Fruit fly (Drosophila melanogaster) whole organism, embryonic: ENCODE results near the gene Spt7.

Experiments used
- Blimp-1 ChIP-seq: fragments of 200-800 bp; sonication (Bioruptor generic); optimal IDR thresholded peaks from 3 replicates; lab custom pipeline; 2018; ENCODE audit warnings: missing biosample characterization, missing genetic modification characterization, mild to moderate bottlenecking, moderate library complexity, missing genetic modification reagents
- CG11695 ChIP-seq: fragments of 200-800 bp; sonication (Bioruptor generic); IDR thresholded peaks from 3 replicates; pipeline ENCODE4 v1.3.6; 2022; ENCODE audit warnings: missing biosample characterization, missing genetic modification characterization
- CG12391 ChIP-seq: fragments of 200-800 bp; sonication (Bioruptor generic); optimal IDR thresholded peaks from 3 replicates; lab custom pipeline; 2018; ENCODE audit warnings: missing biosample characterization, mild to moderate bottlenecking, missing genetic modification characterization, moderate library complexity
- CG12659 ChIP-seq: fragments of 200-800 bp; sonication (Bioruptor generic); optimal IDR thresholded peaks from 3 replicates; lab custom pipeline; 2017; ENCODE audit warnings: mild to moderate bottlenecking, missing biosample characterization, missing genetic modification reagents, missing genetic modification characterization
- CG13624 ChIP-seq: fragments of 200-800 bp; sonication (Bioruptor generic); optimal IDR thresholded peaks from 2 replicates; lab custom pipeline; 2016; ENCODE audit warnings: missing biosample characterization, missing genetic modification characterization
- CG1529 ChIP-seq: fragments of 200-800 bp; sonication (Bioruptor generic); optimal IDR thresholded peaks from 3 replicates; lab custom pipeline; 2018; ENCODE audit warnings: missing biosample characterization, missing genetic modification characterization
- CG17186 ChIP-seq: fragments of 200-800 bp; sonication (Bioruptor generic); optimal IDR thresholded peaks from 3 replicates; lab custom pipeline; 2017; ENCODE audit warnings: missing biosample characterization, missing genetic modification reagents, missing genetic modification characterization
- CG17912 ChIP-seq: fragments of 200-800 bp; sonication (Bioruptor generic); optimal IDR thresholded peaks from 2 replicates; lab custom pipeline; 2018; ENCODE audit warnings: missing biosample characterization, mild to moderate bottlenecking, missing genetic modification characterization
- CG30020 ChIP-seq: fragments of 200-800 bp; optimal IDR thresholded peaks from 2 replicates; lab custom pipeline; 2019; ENCODE audit warnings: missing biosample characterization, mild to moderate bottlenecking, missing genetic modification characterization, moderate library complexity
- CG3163 ChIP-seq: fragments of 200-800 bp; sonication (Bioruptor generic); optimal IDR thresholded peaks from 3 replicates; lab custom pipeline; 2016; ENCODE audit warnings: missing biosample characterization, missing genetic modification characterization
- CG32767 ChIP-seq: fragments of 200-800 bp; sonication (Bioruptor generic); IDR thresholded peaks from 2 replicates; pipeline ENCODE4 v1.3.6; 2022; ENCODE audit warnings: missing biosample characterization, missing genetic modification characterization
- CG32772 ChIP-seq: fragments of 200-800 bp; sonication (Bioruptor generic); IDR thresholded peaks from 2 replicates; pipeline ENCODE4 v1.3.6; 2022; ENCODE audit warnings: missing biosample characterization, missing genetic modification characterization
- CG4617 ChIP-seq: fragments of 200-800 bp; sonication (Bioruptor generic); optimal IDR thresholded peaks from 3 replicates; lab custom pipeline; 2016; ENCODE audit warnings: missing biosample characterization, missing genetic modification characterization, borderline replicate concordance
- CG6689 ChIP-seq: fragments of 200-800 bp; sonication (Bioruptor generic); IDR thresholded peaks from 2 replicates; pipeline ENCODE4 v1.3.6; 2022; ENCODE audit warnings: missing biosample characterization, missing genetic modification characterization
- CG6791 ChIP-seq: fragments of 200-800 bp; sonication (Bioruptor generic); IDR thresholded peaks from 3 replicates; pipeline ENCODE4 v1.3.6; 2022; ENCODE audit warnings: missing biosample characterization, missing genetic modification characterization; ENCODE audit not compliant: partially characterized antibody
- CG8290 ChIP-seq, 3 experiments: fragments of 200-800 bp; sonication (Bioruptor generic); optimal IDR thresholded peaks; 2 replicates each; lab custom pipeline; 2016 to 2019; ENCODE audit warnings: missing biosample characterization in 3 of 3, missing genetic modification characterization in 3 of 3, mild to moderate bottlenecking in 2 of 3, moderate library complexity in 1 of 3
- CG9215 ChIP-seq: fragments of 200-800 bp; sonication (Bioruptor generic); IDR thresholded peaks from 2 replicates; pipeline ENCODE4 v1.3.6; 2022; ENCODE audit warnings: missing biosample characterization, missing genetic modification characterization
- Fer3 ChIP-seq: fragments of 200-800 bp; sonication (Bioruptor generic); optimal IDR thresholded peaks from 2 replicates; lab custom pipeline; 2018; ENCODE audit warnings: missing biosample characterization, mild to moderate bottlenecking, missing genetic modification characterization, moderate library complexity
- Gug ChIP-seq: fragments of 200-800 bp; sonication (Bioruptor generic); IDR thresholded peaks from 4 replicates; pipeline ENCODE4 v1.3.6; 2022; ENCODE audit warnings: missing biosample characterization, missing genetic modification characterization
- H15 ChIP-seq: fragments of 200-800 bp; sonication (Bioruptor generic); IDR thresholded peaks from 3 replicates; pipeline ENCODE4 v1.3.6; 2022; ENCODE audit warnings: missing biosample characterization, missing genetic modification characterization
- HmgZ ChIP-seq: fragments of 200-800 bp; sonication (Bioruptor generic); optimal IDR thresholded peaks from 2 replicates; lab custom pipeline; 2018; ENCODE audit warnings: missing biosample characterization, mild to moderate bottlenecking, missing genetic modification characterization
- Hmr ChIP-seq: fragments of 200-800 bp; sonication (Bioruptor generic); optimal IDR thresholded peaks from 3 replicates; lab custom pipeline; 2017; ENCODE audit warnings: mild to moderate bottlenecking, missing biosample characterization, missing genetic modification reagents, missing genetic modification characterization
- Lpt ChIP-seq: fragments of >200 bp; optimal IDR thresholded peaks from 2 replicates; lab custom pipeline; 2018; ENCODE audit warnings: missing biosample characterization, missing genetic modification characterization
- Myb ChIP-seq: fragments of 200-800 bp; sonication (Bioruptor generic); optimal IDR thresholded peaks from 2 replicates; lab custom pipeline; 2016; ENCODE audit warnings: missing biosample characterization, missing genetic modification characterization
- Neu2 ChIP-seq: fragments of 200-800 bp; sonication (Bioruptor generic); optimal IDR thresholded peaks from 3 replicates; lab custom pipeline; 2016; ENCODE audit warnings: missing biosample characterization, missing genetic modification characterization, borderline replicate concordance
- Scr ChIP-seq: fragments of 200-800 bp; sonication (Bioruptor generic); IDR thresholded peaks from 2 replicates; pipeline ENCODE4 v1.3.6; 2022; ENCODE audit warnings: missing biosample characterization, missing genetic modification characterization; ENCODE audit not compliant: partially characterized antibody
- Ssrp ChIP-seq: fragments of 200-800 bp; sonication (Bioruptor generic); optimal IDR thresholded peaks from 2 replicates; lab custom pipeline; 2018; ENCODE audit warnings: missing biosample characterization, mild to moderate bottlenecking, missing genetic modification characterization, moderate library complexity
- Stat92E ChIP-seq, 3 experiments: fragments of >200 bp in 2 of 3; fragments of 200-800 bp in 1 of 3; sonication (Bioruptor generic) in 1 of 3; optimal IDR thresholded peaks; 2 replicates each; lab custom pipeline; 2017 to 2019; ENCODE audit warnings: missing biosample characterization in 3 of 3, missing genetic modification characterization in 3 of 3, mild to moderate bottlenecking in 1 of 3, moderate library complexity in 1 of 3
- Usf ChIP-seq: fragments of 200-800 bp; sonication (Bioruptor generic); optimal IDR thresholded peaks from 2 replicates; lab custom pipeline; 2017; ENCODE audit warnings: missing genotype, missing biosample characterization, missing genetic modification characterization
- Xbp1 ChIP-seq: fragments of 200-800 bp; sonication (Bioruptor generic); optimal IDR thresholded peaks from 3 replicates; lab custom pipeline; 2016; ENCODE audit warnings: missing biosample characterization, mild to moderate bottlenecking, missing genetic modification characterization
- ase ChIP-seq: fragments of 200-800 bp; sonication (Bioruptor generic); IDR thresholded peaks from 3 replicates; pipeline ENCODE4 v1.3.6; 2022; ENCODE audit warnings: missing biosample characterization, missing genetic modification characterization
- caup ChIP-seq: fragments of 200-800 bp; sonication (Bioruptor generic); optimal IDR thresholded peaks from 3 replicates; lab custom pipeline; 2017; ENCODE audit warnings: missing biosample characterization, mild to moderate bottlenecking, missing genetic modification characterization, moderate library complexity; ENCODE audit not compliant: severe bottlenecking
- dati ChIP-seq: fragments of 200-800 bp; sonication (Bioruptor generic); IDR thresholded peaks from 2 replicates; pipeline ENCODE4 v1.3.6; 2022; ENCODE audit warnings: missing biosample characterization, missing genetic modification characterization
- gcm ChIP-seq: fragments of 200-800 bp; sonication (Bioruptor generic); optimal IDR thresholded peaks from 2 replicates; lab custom pipeline; 2019; ENCODE audit warnings: missing biosample characterization, mild to moderate bottlenecking, missing genetic modification characterization, moderate library complexity
- grn ChIP-seq: fragments of 200-800 bp; sonication (Bioruptor generic); optimal IDR thresholded peaks from 3 replicates; lab custom pipeline; 2017; ENCODE audit warnings: missing biosample characterization, missing genetic modification characterization
- gro ChIP-seq: fragments of 200-800 bp; sonication (Bioruptor generic); optimal IDR thresholded peaks from 2 replicates; lab custom pipeline; 2016; ENCODE audit warnings: missing biosample characterization, missing genetic modification characterization
- lbe ChIP-seq: fragments of 200-800 bp; sonication (Bioruptor generic); optimal IDR thresholded peaks from 2 replicates; lab custom pipeline; 2016; ENCODE audit warnings: missing biosample characterization, mild to moderate bottlenecking, missing genetic modification characterization
- luna ChIP-seq: fragments of 200-800 bp; sonication (Bioruptor generic); optimal IDR thresholded peaks from 2 replicates; lab custom pipeline; 2016; ENCODE audit warnings: missing biosample characterization, missing genetic modification characterization
- mld ChIP-seq: fragments of 200-800 bp; sonication (Bioruptor generic); IDR thresholded peaks from 3 replicates; pipeline ENCODE4 v1.3.6; 2022; ENCODE audit warnings: missing biosample characterization, missing genetic modification characterization; ENCODE audit not compliant: partially characterized antibody
- nerfin-1 ChIP-seq: fragments of 200-800 bp; sonication (Bioruptor generic); optimal IDR thresholded peaks from 3 replicates; lab custom pipeline; 2019; ENCODE audit warnings: missing biosample characterization, mild to moderate bottlenecking, missing genetic modification characterization, moderate library complexity
- nmo ChIP-seq: fragments of 200-800 bp; sonication (Bioruptor generic); optimal IDR thresholded peaks from 2 replicates; lab custom pipeline; 2018; ENCODE audit warnings: missing biosample characterization, mild to moderate bottlenecking, missing genetic modification characterization, moderate library complexity
- peb ChIP-seq: fragments of 200-800 bp; sonication (Bioruptor generic); IDR thresholded peaks from 2 replicates; pipeline ENCODE4 v1.3.6; 2022; ENCODE audit warnings: missing biosample characterization, missing genetic modification characterization
- phol ChIP-seq: fragments of 200-800 bp; sonication (Bioruptor generic); optimal IDR thresholded peaks from 3 replicates; lab custom pipeline; 2018; ENCODE audit warnings: missing biosample characterization, mild to moderate bottlenecking, missing genetic modification characterization, moderate library complexity
- sens ChIP-seq: fragments of 200-800 bp; sonication (Bioruptor generic); peaks from one replicate; lab custom pipeline; 2016; ENCODE audit warnings: missing biosample characterization, missing genetic modification characterization
- trem ChIP-seq: fragments of 200-800 bp; optimal IDR thresholded peaks from 3 replicates; lab custom pipeline; 2019; ENCODE audit warnings: missing biosample characterization, mild to moderate bottlenecking, missing genetic modification characterization, moderate library complexity
- vvl ChIP-seq: fragments of 200-800 bp; sonication (Bioruptor generic); IDR thresholded peaks from 2 replicates; pipeline ENCODE4 v1.3.6; 2022; ENCODE audit warnings: missing biosample characterization, missing genetic modification characterization
- z ChIP-seq: fragments of 200-800 bp; sonication (Bioruptor generic); IDR thresholded peaks from 3 replicates; pipeline ENCODE4 v1.3.6; 2022; ENCODE audit warnings: missing biosample characterization, missing genetic modification characterization

The Spt7 gene

DNA sequence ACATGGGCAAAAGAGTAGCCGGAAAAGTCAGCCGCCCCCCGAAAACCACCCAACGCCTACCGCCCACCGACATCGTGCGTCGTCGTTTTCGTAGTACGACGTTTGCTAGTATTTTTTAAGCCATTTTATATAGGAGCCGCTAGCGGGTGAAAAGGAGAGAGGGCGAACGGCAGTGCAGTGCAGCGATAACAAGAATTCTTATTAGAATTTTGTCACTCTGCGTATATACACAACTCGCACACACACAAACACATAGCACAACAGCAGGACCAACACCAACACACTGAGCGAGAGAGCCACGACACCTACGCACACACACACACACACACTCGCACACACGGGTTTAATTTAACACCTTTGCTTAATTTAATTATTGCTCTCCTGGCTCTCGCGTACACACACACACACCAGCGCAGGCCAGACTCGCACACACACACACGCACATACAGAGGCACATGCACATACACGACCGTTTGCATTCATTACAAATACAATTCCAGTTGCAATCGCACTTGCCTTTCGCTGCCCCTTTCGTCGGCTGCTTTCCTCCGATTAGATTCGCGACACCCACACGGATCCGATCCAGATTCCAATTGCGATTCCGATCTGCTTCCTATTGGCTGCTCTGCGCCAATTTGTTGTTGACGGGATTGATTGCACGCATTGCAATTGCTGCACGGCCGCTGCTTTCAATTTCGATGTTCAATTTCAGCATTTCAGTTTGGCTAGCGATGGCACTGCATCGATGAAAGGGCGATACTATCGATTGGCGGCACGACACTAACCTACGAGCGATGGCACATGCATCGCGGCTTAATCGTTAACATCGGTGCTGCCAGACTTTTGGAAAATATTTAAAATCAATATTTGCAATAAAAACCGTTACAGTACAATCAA is 23.2 kb upstream of the Spt7 start, which contains the start of gene Socs16D (continued):
- TF ChIP-seq CG12659: peak; percentile 77
- TF ChIP-seq grn (GFP tag; lab: Kevin White, UChicago): no peak
- TF ChIP-seq Hmr (GFP tag; lab: Kevin White, UChicago): peak; percentile 73
- TF ChIP-seq Neu2 (GFP tag; lab: Kevin White, UChicago): no peak
- peak; percentile 37 for TF ChIP-seq CG12391 (tag; lab: Kevin White, UChicago)
- peak; percentile 47 for TF ChIP-seq phol (tag; lab: Kevin White, UChicago)
- peak; percentile 60 for TF ChIP-seq nmo (GFP tag; lab: Kevin White, UChicago)
- peak; percentile 98 for TF ChIP-seq CG6791 (GFP tag; lab: Robert Waterston, UW)
- TF ChIP-seq CG17186 (GFP tag; lab: Kevin White, UChicago): peak; percentile 31
- TF ChIP-seq CG3163 (GFP tag; lab: Kevin White, UChicago): peak; percentile 37
- TF ChIP-seq Lpt: no peak
- no peak for TF ChIP-seq z (GFP tag; lab: Robert Waterston, UW)
- peak; percentile 15 for TF ChIP-seq CG30020 (tag; lab: Kevin White, UChicago)
- peak; percentile 25 for TF ChIP-seq luna (GFP tag; lab: Kevin White, UChicago)
- no peak for TF ChIP-seq Stat92E (GFP tag; optimal IDR thresholded peaks at IDR 0.05; lab: Kevin White, UChicago)
- TF ChIP-seq H15 (GFP tag; lab: Robert Waterston, UW): no peak
- peak; percentile 10 for TF ChIP-seq gcm
- TF ChIP-seq Scr (GFP tag; lab: Robert Waterston, UW): peak; percentile 95
- TF ChIP-seq CG8290 (GFP tag; optimal IDR thresholded peaks at IDR 0.05; lab: Kevin White, UChicago): peak; percentile 58
- peak in 1 of 2 experiments; percentile 75 for TF ChIP-seq CG8290 (tag; optimal IDR thresholded peaks at IDR 0.05; lab: Kevin White, UChicago)
- TF ChIP-seq caup (GFP tag; lab: Kevin White, UChicago): peak; percentile 12
- TF ChIP-seq sens (GFP tag; lab: Kevin White, UChicago): peak; percentile 70
- TF ChIP-seq CG6689 (GFP tag; lab: Robert Waterston, UW): 0 out of 2 replicates have a peak, but pooled peaks have one; percentile 10
- no peak for TF ChIP-seq CG11695 (GFP tag; lab: Robert Waterston, UW)
- TF ChIP-seq peb (GFP tag; lab: Robert Waterston, UW): no peak
- TF ChIP-seq vvl (GFP tag; lab: Robert Waterston, UW): peak; percentile 41; the same call in 1 of the 2 replicates
- TF ChIP-seq CG32767 (GFP tag; lab: Robert Waterston, UW): no peak
- peak; percentile 12 for TF ChIP-seq Fer3
- TF ChIP-seq dati (GFP tag; lab: Robert Waterston, UW): no peak
- peak; percentile 95 for TF ChIP-seq mld (GFP tag; lab: Robert Waterston, UW)
- TF ChIP-seq CG32772 (GFP tag; lab: Robert Waterston, UW): no peak
- TF ChIP-seq Xbp1 (GFP tag; lab: Kevin White, UChicago): peak; percentile 35
- TF ChIP-seq Gug (GFP tag; lab: Robert Waterston, UW): peak; percentile 70; the same call in 2 of the 4 replicates
- no peak for TF ChIP-seq Usf
- TF ChIP-seq Ssrp (tag; lab: Kevin White, UChicago): no peak
- no peak for TF ChIP-seq CG1529
- TF ChIP-seq nerfin-1 (tag; lab: Kevin White, UChicago): no peak
- TF ChIP-seq trem: peak; percentile 78
- peak; percentile 74 for TF ChIP-seq CG4617 (GFP tag; lab: Kevin White, UChicago)
- TF ChIP-seq Blimp-1 (GFP tag; lab: Kevin White, UChicago): peak; percentile 43
- peak; percentile 72 for TF ChIP-seq HmgZ (tag; lab: Kevin White, UChicago)
- peak; percentile 20 for TF ChIP-seq lbe (GFP tag; lab: Kevin White, UChicago)
- no peak for TF ChIP-seq ase (GFP tag; lab: Robert Waterston, UW)
- no peak for TF ChIP-seq CG9215 (GFP tag; lab: Robert Waterston, UW)
- TF ChIP-seq gro (GFP tag; lab: Kevin White, UChicago): peak; percentile 77
- TF ChIP-seq Myb (GFP tag; lab: Kevin White, UChicago): peak; percentile 99
- TF ChIP-seq CG13624: peak; percentile 66
- TF ChIP-seq CG17912 (GFP tag; lab: Kevin White, UChicago): no peak
